Fruit fly (Drosophila melanogaster) S2 (cell line): ENCODE data around the gene Art3.

Source experiments
- CG8478 ChIP-seq: fragments of >200 bp; optimal IDR thresholded peaks from 2 replicates; lab custom pipeline; 2018
- CTCF ChIP-seq, 2 experiments: fragments of >200 bp; optimal IDR thresholded peaks; 2 replicates each; lab custom pipeline; 2018

dm6 chr3R:15277926-15278869 is 49.0 kb upstream of the Art3 start, which contains the start of the genes MRG15 and Tm1:
- TF ChIP-seq CTCF (optimal IDR thresholded peaks at IDR 0.05; lab: Kevin White, UChicago) (no peak), CG8478 (no peak)
